Fruit fly (Drosophila melanogaster): Measurements from ENCODE around the gene ttk.

- TF ChIP-seq Sox14 (GFP tag; optimal IDR thresholded peaks at IDR 0.05): peak; percentile 34
- TF ChIP-seq CG1621 (tag; optimal IDR thresholded peaks at IDR 0.05): no peak
- no peak for TF ChIP-seq OdsH (GFP tag; optimal IDR thresholded peaks at IDR 0.05)
- TF ChIP-seq spab (GFP tag; optimal IDR thresholded peaks at IDR 0.05): no peak
- peak; percentile 83 for TF ChIP-seq Eip78C (GFP tag)
- TF ChIP-seq CG8119 (GFP tag; IDR thresholded peaks at IDR 0.05): 0 out of 3 replicates have a peak, but pooled peaks have one; percentile 15
- TF ChIP-seq CG6163 (GFP tag; IDR thresholded peaks at IDR 0.05): peak; percentile 46; the same call in 2 of the 3 replicates
- TF ChIP-seq CG32006 (GFP tag; optimal IDR thresholded peaks at IDR 0.05): peak; percentile 52
Observed at dm6 chr3R:31724136-31724535, 10.5 kb downstream of the ttk start.

Measured in whole organism, prepupa.